Worm (Caenorhabditis elegans) whole organism, young adult: Measurements from ENCODE around the gene W06G6.20.

Experiments
- B0261.1 ChIP-seq: sonication (generic microtip); optimal IDR thresholded peaks from 2 replicates; lab custom pipeline; 2016; ENCODE audit warnings: mild to moderate bottlenecking, missing genetic modification characterization, moderate library complexity, missing compliant biosample characterization
- B0336.3 ChIP-seq: fragments of 200-800 bp; sonication (Bioruptor generic); IDR thresholded peaks from 2 replicates; pipeline ENCODE4 v1.3.6; 2022; ENCODE audit warnings: missing genetic modification characterization, missing compliant biosample characterization
- D2030.7 ChIP-seq: fragments of 200-800 bp; sonication (Bioruptor generic); IDR thresholded peaks from 2 replicates; pipeline ENCODE4 v1.3.6; 2022; ENCODE audit warnings: missing genetic modification reagents, missing genetic modification characterization, missing compliant biosample characterization
- F10E7.11 ChIP-seq: sonication (generic microtip); optimal IDR thresholded peaks from 2 replicates; lab custom pipeline; 2017; ENCODE audit warnings: mild to moderate bottlenecking, missing genetic modification characterization, moderate library complexity, missing compliant biosample characterization
- F52B5.7 ChIP-seq: sonication (generic microtip); optimal IDR thresholded peaks from 2 replicates; lab custom pipeline; 2016; ENCODE audit warnings: mild to moderate bottlenecking, missing genetic modification characterization, missing compliant biosample characterization
- T26A5.8 ChIP-seq: sonication (generic microtip); optimal IDR thresholded peaks from 2 replicates; lab custom pipeline; 2016; ENCODE audit warnings: missing genetic modification characterization, missing compliant biosample characterization
- Y67H2A.10 ChIP-seq: fragments of 200-800 bp; sonication (Bioruptor generic); conservative IDR thresholded peaks from 2 replicates; pipeline ENCODE4 v1.3.6; 2022; ENCODE audit warnings: missing genetic modification reagents, missing genetic modification characterization, missing compliant biosample characterization
- ZK185.1 ChIP-seq: sonication (generic microtip); optimal IDR thresholded peaks from 2 replicates; lab custom pipeline; 2016; ENCODE audit warnings: mild to moderate bottlenecking, missing genetic modification characterization, missing compliant biosample characterization; ENCODE audit not compliant: poor library complexity, severe bottlenecking
- atf-7 ChIP-seq: sonication (generic microtip); optimal IDR thresholded peaks from 2 replicates; lab custom pipeline; 2017; ENCODE audit warnings: mild to moderate bottlenecking, missing genetic modification characterization, missing compliant biosample characterization
- cebp-1 ChIP-seq, 2 experiments: fragments of 200-800 bp in 1 of 2; sonication (Bioruptor generic) in 1 of 2; sonication (generic microtip) in 1 of 2; IDR thresholded peaks in 1 of 2; optimal IDR thresholded peaks in 1 of 2; 2 replicates each; pipeline versions ENCODE4 v1.3.6 to Lab custom; 2017 to 2022; ENCODE audit warnings: missing compliant biosample characterization in 2 of 2, missing genetic modification characterization in 2 of 2, mild to moderate bottlenecking in 1 of 2, missing genetic modification reagents in 1 of 2, moderate library complexity in 1 of 2
- ceh-58 ChIP-seq: fragments of 200-800 bp; sonication (Bioruptor generic); IDR thresholded peaks from 2 replicates; pipeline ENCODE4 v1.3.6; 2022; ENCODE audit warnings: missing genetic modification characterization, missing compliant biosample characterization
- chd-7 ChIP-seq: sonication (generic microtip); optimal IDR thresholded peaks from 2 replicates; lab custom pipeline; 2016; ENCODE audit warnings: mild to moderate bottlenecking, missing genetic modification characterization, moderate library complexity, missing compliant biosample characterization
- die-1 ChIP-seq: sonication (generic microtip); optimal IDR thresholded peaks from 2 replicates; lab custom pipeline; 2016; ENCODE audit warnings: missing genotype, mild to moderate bottlenecking, missing genetic modification characterization, missing compliant biosample characterization
- dox-1 ChIP-seq: fragments of 200-800 bp; sonication (Bioruptor generic); IDR thresholded peaks from 2 replicates; pipeline ENCODE4 v1.3.6; 2022; ENCODE audit warnings: missing genetic modification reagents, missing genetic modification characterization, missing compliant biosample characterization
- ekl-4 ChIP-seq: fragments of 200-800 bp; sonication (Bioruptor generic); IDR thresholded peaks from 2 replicates; pipeline ENCODE4 v1.3.6; 2022; ENCODE audit warnings: missing genetic modification reagents, missing genetic modification characterization, missing compliant biosample characterization
- ets-4 ChIP-seq: fragments of 200-800 bp; sonication (Bioruptor generic); optimal IDR thresholded peaks from 2 replicates; lab custom pipeline; 2018; ENCODE audit warnings: mild to moderate bottlenecking, missing genetic modification characterization, missing compliant biosample characterization
- hlh-12 ChIP-seq: sonication (generic microtip); optimal IDR thresholded peaks from 2 replicates; lab custom pipeline; 2016; ENCODE audit warnings: missing genetic modification characterization, missing compliant biosample characterization
- lin-26 ChIP-seq: fragments of 200-800 bp; sonication (Bioruptor generic); IDR thresholded peaks from 2 replicates; pipeline ENCODE4 v1.3.6; 2022; ENCODE audit warnings: missing genetic modification reagents, missing genetic modification characterization, missing compliant biosample characterization
- lin-35 ChIP-seq, 3 experiments: fragments of 150-350 bp in 2 of 3; sonication (generic microtip) in 1 of 3; optimal IDR thresholded peaks; 2 replicates each; lab custom pipeline; 2014 to 2018; ENCODE audit warnings: missing biosample characterization in 3 of 3, missing genetic modification characterization in 3 of 3, missing genetic modification reagents in 3 of 3
- lin-54 ChIP-seq: fragments of 200-800 bp; sonication (Bioruptor generic); optimal IDR thresholded peaks from 2 replicates; lab custom pipeline; 2018; ENCODE audit warnings: mild to moderate bottlenecking, missing genetic modification characterization, missing compliant biosample characterization
- lir-1 ChIP-seq: fragments of 200-800 bp; sonication (Bioruptor generic); conservative IDR thresholded peaks from 2 replicates; pipeline ENCODE4 v1.3.6; 2022; ENCODE audit warnings: missing genetic modification reagents, missing genetic modification characterization, missing compliant biosample characterization
- lsy-27 ChIP-seq: sonication (generic microtip); optimal IDR thresholded peaks from 2 replicates; lab custom pipeline; 2017; ENCODE audit warnings: missing genetic modification characterization, mild to moderate bottlenecking, missing compliant biosample characterization, antibody characterized with exemption, missing genotype, borderline replicate concordance; ENCODE audit not compliant: insufficient read depth
- madf-10 ChIP-seq: sonication (generic microtip); optimal IDR thresholded peaks from 2 replicates; lab custom pipeline; 2016; ENCODE audit warnings: mild to moderate bottlenecking, missing genetic modification characterization, missing compliant biosample characterization
- madf-3 ChIP-seq: fragments of 200-800 bp; sonication (Bioruptor generic); IDR thresholded peaks from 2 replicates; pipeline ENCODE4 v1.3.6; 2022; ENCODE audit warnings: missing genetic modification reagents, missing genetic modification characterization, missing compliant biosample characterization
- madf-6 ChIP-seq: fragments of 200-800 bp; sonication (Bioruptor generic); IDR thresholded peaks from 2 replicates; pipeline ENCODE4 v1.3.6; 2022; ENCODE audit warnings: missing genetic modification reagents, missing genetic modification characterization, missing compliant biosample characterization
- mel-28 ChIP-seq: sonication (generic microtip); optimal IDR thresholded peaks from 2 replicates; lab custom pipeline; 2016; ENCODE audit warnings: borderline replicate concordance, mild to moderate bottlenecking, missing genetic modification characterization, missing compliant biosample characterization
- mes-4 ChIP-seq: sonication (generic microtip); optimal IDR thresholded peaks from 2 replicates; lab custom pipeline; 2016; ENCODE audit warnings: missing genotype, missing genetic modification characterization, missing compliant biosample characterization
- nhr-27 ChIP-seq: fragments of 200-800 bp; sonication (Bioruptor generic); optimal IDR thresholded peaks from 2 replicates; lab custom pipeline; 2018; ENCODE audit warnings: mild to moderate bottlenecking, missing genetic modification characterization, moderate library complexity, missing compliant biosample characterization
- nhr-80 ChIP-seq: sonication (generic microtip); optimal IDR thresholded peaks from 2 replicates; lab custom pipeline; 2016; ENCODE audit warnings: missing genetic modification characterization, missing compliant biosample characterization
- pbrm-1 ChIP-seq: fragments of 200-800 bp; sonication (Bioruptor generic); IDR thresholded peaks from 2 replicates; pipeline ENCODE4 v1.3.6; 2022; ENCODE audit warnings: missing genetic modification reagents, missing genetic modification characterization, missing compliant biosample characterization
- snpc-1.1 ChIP-seq: sonication (generic microtip); optimal IDR thresholded peaks from 2 replicates; lab custom pipeline; 2017; ENCODE audit warnings: missing genetic modification characterization, mild to moderate bottlenecking, missing compliant biosample characterization, antibody characterized with exemption, moderate library complexity, missing genotype, missing genetic modification reagents; ENCODE audit not compliant: insufficient read depth
- somi-1 ChIP-seq: fragments of 200-800 bp; sonication (Bioruptor generic); optimal IDR thresholded peaks from 2 replicates; lab custom pipeline; 2018; ENCODE audit warnings: mild to moderate bottlenecking, missing genetic modification characterization, missing compliant biosample characterization
- zfh-2 ChIP-seq: fragments of 200-800 bp; sonication (Bioruptor generic); conservative IDR thresholded peaks from 2 replicates; pipeline ENCODE4 v1.3.6; 2022; ENCODE audit warnings: missing genetic modification reagents, missing genetic modification characterization, missing compliant biosample characterization
- ztf-18 ChIP-seq: sonication (generic microtip); optimal IDR thresholded peaks from 2 replicates; lab custom pipeline; 2016; ENCODE audit warnings: missing genotype, mild to moderate bottlenecking, missing genetic modification characterization, missing compliant biosample characterization
- ztf-22 ChIP-seq: fragments of 200-800 bp; sonication (Bioruptor generic); optimal IDR thresholded peaks from 2 replicates; lab custom pipeline; 2018; ENCODE audit warnings: mild to moderate bottlenecking, missing genetic modification characterization, moderate library complexity, missing compliant biosample characterization
- ztf-26 ChIP-seq: sonication (generic microtip); optimal IDR thresholded peaks from 2 replicates; lab custom pipeline; 2017; ENCODE audit warnings: missing genetic modification characterization, missing compliant biosample characterization
- ztf-3 ChIP-seq: fragments of 200-800 bp; sonication (Bioruptor generic); optimal IDR thresholded peaks from 2 replicates; lab custom pipeline; 2018; ENCODE audit warnings: mild to moderate bottlenecking, missing genetic modification characterization, missing compliant biosample characterization

The W06G6.20 gene

ce11 chrV:16640366-16640765, 7.8 kb downstream of the W06G6.20 start (continued):
- TF ChIP-seq die-1 (tag; lab: Kevin White, UChicago) (peak; percentile 69), ztf-22 (GFP tag; lab: Kevin White, UChicago) (no peak), hlh-12 (tag; lab: Kevin White, UChicago) (no peak)

DNA sequence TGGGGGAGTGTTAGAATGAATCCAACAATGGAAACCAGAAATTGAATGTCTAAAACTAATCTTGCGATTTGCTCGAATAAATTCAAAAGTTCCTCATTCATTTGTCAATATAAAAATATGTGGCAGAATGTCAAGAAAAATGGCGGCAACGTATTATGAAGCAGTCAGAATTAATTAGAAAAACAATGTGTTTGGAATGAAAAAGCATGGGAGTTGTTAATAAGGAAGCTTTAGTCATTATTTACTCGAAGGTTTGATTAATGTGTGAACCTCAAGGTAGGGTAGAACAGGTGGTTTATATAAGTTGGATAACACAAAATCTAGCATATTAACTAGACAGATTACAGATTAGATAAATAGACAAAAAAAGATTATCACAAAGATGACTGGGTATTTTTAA, 10.0 kb downstream of the W06G6.20 start, which contains the start of gene srw-76:
srw-76 (minus strand) TSS at position 101 of the 400 bp plus-strand sequence.
- TF ChIP-seq madf-3 (no peak), lin-54 (no peak), chd-7 (tag; lab: Kevin White, UChicago) (no peak), mel-28 (no peak), ztf-26 (no peak), lin-35 (GFP tag; optimal IDR thresholded peaks at IDR 0.05; lab: Kevin White, UChicago) (no peak)

- TF ChIP-seq madf-6 (GFP tag; lab: Robert Waterston, UW) (no peak), F52B5.7 (no peak), Y67H2A.10 (GFP tag; lab: Robert Waterston, UW) (no peak), lir-1 (GFP tag; lab: Robert Waterston, UW) (no peak), zfh-2 (GFP tag; lab: Robert Waterston, UW) (no peak), ets-4 (GFP tag; lab: Kevin White, UChicago) (no peak), ZK185.1 (tag; lab: Kevin White, UChicago) (no peak), F10E7.11 (tag; lab: Kevin White, UChicago) (no peak)
These were observed 12.3 kb downstream of the W06G6.20 start, which contains the start of gene mltn-11 for ce11 chrV:16635911-16636310. TSS of gene mltn-11 (plus strand) at chrV:16636186.

DNA sequence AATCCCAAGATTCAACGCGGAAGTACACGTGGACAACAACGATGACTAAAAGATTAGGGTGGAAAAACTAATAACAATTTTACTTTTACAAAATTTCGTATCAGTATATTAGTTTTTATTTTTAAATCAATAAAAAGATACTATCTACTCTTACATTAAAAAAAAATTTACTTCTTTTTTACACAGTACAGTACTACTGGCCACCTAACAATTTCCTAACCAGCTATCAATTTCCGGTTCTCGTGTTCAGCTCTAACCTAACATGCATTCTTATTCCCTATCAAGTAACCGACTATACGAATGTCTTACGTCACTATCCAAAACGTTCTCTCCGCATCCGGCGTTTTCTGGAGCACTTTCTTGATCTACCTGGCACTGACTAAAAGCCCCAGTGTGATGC, 18.6 kb downstream of the W06G6.20 start, which contains the start of gene srd-21:
srd-21 (plus strand) TSS at position 301 of the 400 bp plus-strand sequence.
- TF ChIP-seq ztf-3: no peak

ce11 chrV:16628991-16629390, 19.2 kb downstream of the W06G6.20 start, which contains the start of gene W06G6.2:
TSS of gene W06G6.2 (plus strand) at chrV:16629291.
- no peak for TF ChIP-seq ekl-4 (GFP tag; lab: Robert Waterston, UW)
- no peak for TF ChIP-seq mes-4 (tag; lab: Kevin White, UChicago)

DNA sequence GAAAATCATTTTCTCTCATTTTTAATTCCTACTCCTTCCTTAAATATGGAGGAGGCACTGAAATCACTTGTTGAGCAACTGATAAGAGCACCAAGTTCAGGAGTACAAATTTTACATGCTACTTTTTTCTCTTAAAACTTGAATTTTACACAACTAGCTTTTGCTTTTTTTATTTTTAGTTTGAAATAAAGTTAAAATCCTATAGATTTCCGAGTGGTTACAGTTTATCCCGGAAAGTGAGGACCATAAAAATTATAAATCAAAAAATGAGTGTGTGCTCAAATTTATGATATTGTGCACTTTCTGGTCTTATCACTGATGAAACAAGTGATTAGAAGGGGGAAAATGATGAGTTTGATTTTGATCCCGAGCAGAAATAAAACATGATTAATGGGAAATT, 20.2 kb downstream of the W06G6.20 start, which contains the start of gene oac-53:
oac-53 (minus strand) TSS at position 9 of the 400 bp plus-strand sequence.
- no peak for TF ChIP-seq ZK185.1 (tag; lab: Kevin White, UChicago)
- TF ChIP-seq nhr-80 (tag; lab: Kevin White, UChicago): peak; percentile 59
- no peak for TF ChIP-seq lir-1 (GFP tag; lab: Robert Waterston, UW)
- TF ChIP-seq mel-28: no peak
- TF ChIP-seq somi-1 (GFP tag; lab: Kevin White, UChicago): no peak
- TF ChIP-seq T26A5.8: no peak
- TF ChIP-seq ceh-58 (GFP tag; lab: Robert Waterston, UW): no peak
- no peak for TF ChIP-seq atf-7 (tag; lab: Kevin White, UChicago)
- TF ChIP-seq, all 124 proteins: peak for 1

ce11 chrV:16622754-16623261, 25.4 kb downstream of the W06G6.20 start, which contains the start of gene Y70C5A.2:
TSS of gene Y70C5A.2 (minus strand) at chrV:16623211.
- TF ChIP-seq nhr-27 (tag; lab: Kevin White, UChicago) (no peak), D2030.7 (peak; percentile 35; the same call in 1 of the 2 replicates), B0261.1 (tag; lab: Kevin White, UChicago) (no peak), lsy-27 (no peak), snpc-1.1 (tag; lab: Kevin White, UChicago) (no peak), madf-10 (no peak), B0336.3 (GFP tag; lab: Robert Waterston, UW) (no peak), lin-26 (GFP tag; lab: Robert Waterston, UW) (no peak), ztf-18 (tag; lab: Kevin White, UChicago) (no peak), lin-35 (GFP tag; optimal IDR thresholded peaks at IDR 0.05; lab: Kevin White, UChicago) (no peak), cebp-1 (GFP tag; IDR thresholded peaks at IDR 0.05; lab: Robert Waterston, UW) (no peak), cebp-1 (tag; optimal IDR thresholded peaks at IDR 0.05; lab: Kevin White, UChicago) (no peak), dox-1 (GFP tag; lab: Robert Waterston, UW) (peak; percentile 10; the same call in 1 of the 2 replicates), pbrm-1 (GFP tag; lab: Robert Waterston, UW) (peak; percentile 80), ztf-22 (GFP tag; lab: Kevin White, UChicago) (no peak)
